Worm (Caenorhabditis elegans): ENCODE results near the gene Y116F11B.2.

ce11 chrV:19756253-19756652 is 44.7 kb downstream of the Y116F11B.2 start, which contains the start of gene W04E12.9:
- TF ChIP-seq nhr-25 (tag; optimal IDR thresholded peaks at IDR 0.05) = no peak
- TF ChIP-seq skn-1 (tag; optimal IDR thresholded peaks at IDR 0.05) = no peak
- no peak for TF ChIP-seq unc-62 (GFP tag; optimal IDR thresholded peaks at IDR 0.05)
- TF ChIP-seq ceh-82 (tag; optimal IDR thresholded peaks at IDR 0.05) = no peak
- TF ChIP-seq nhr-11 (tag; optimal IDR thresholded peaks at IDR 0.05) = no peak
- TF ChIP-seq nhr-129 (tag; optimal IDR thresholded peaks at IDR 0.05) = no peak
- TF ChIP-seq zag-1 (tag; optimal IDR thresholded peaks at IDR 0.05) = no peak
- TF ChIP-seq ztf-11 (tag; optimal IDR thresholded peaks at IDR 0.05) = no peak
- no peak for TF ChIP-seq nhr-237 (tag; optimal IDR thresholded peaks at IDR 0.05)
- TF ChIP-seq lin-11 (tag; optimal IDR thresholded peaks at IDR 0.05) = no peak
- no peak for TF ChIP-seq elt-3 (tag; optimal IDR thresholded peaks at IDR 0.05)
- no peak for TF ChIP-seq crh-2 (tag; optimal IDR thresholded peaks at IDR 0.05)
- no peak for TF ChIP-seq mbf-1 (tag; optimal IDR thresholded peaks at IDR 0.05)

All from whole organism, L2 larva.